Fruit fly (Drosophila melanogaster): ENCODE results near the gene IRSp53.

dm6 chr3L:11197291-11198021 is 61.6 kb downstream of the IRSp53 start, which contains the start of gene GlcAT-P:
- TF ChIP-seq CG8478 (optimal IDR thresholded peaks at IDR 0.05) (no peak), psq (optimal IDR thresholded peaks at IDR 0.05) (no peak)
